Fruit fly (Drosophila melanogaster) whole organism, embryonic: ENCODE measurements around the gene SREBP.
"Not testable (repeated sequence)": the region's sequence is repeated elsewhere in the genome, so short reads cannot be mapped to it uniquely, and the experiment has no call there.

Source experiments
- Ada2b ChIP-seq: fragments of 200-800 bp; sonication (Bioruptor generic); IDR thresholded peaks from 2 replicates; pipeline ENCODE4 v1.3.6; 2022; ENCODE audit warnings: missing biosample characterization, missing genetic modification characterization
- Adf1 ChIP-seq: fragments of 200-800 bp; sonication (Bioruptor generic); IDR thresholded peaks from 2 replicates; pipeline ENCODE4 v1.3.6; 2022; ENCODE audit warnings: missing biosample characterization, missing genetic modification characterization
- Aef1 ChIP-seq: fragments of 200-800 bp; sonication (Bioruptor generic); IDR thresholded peaks from 3 replicates; pipeline ENCODE4 v1.3.6; 2022; ENCODE audit warnings: missing biosample characterization, missing genetic modification characterization
- CG10267 ChIP-seq: fragments of 200-800 bp; sonication (Bioruptor generic); optimal IDR thresholded peaks from 2 replicates; lab custom pipeline; 2018; ENCODE audit warnings: missing biosample characterization, mild to moderate bottlenecking, missing genetic modification characterization, moderate library complexity
- CG10565 ChIP-seq: fragments of 200-800 bp; sonication (Bioruptor generic); optimal IDR thresholded peaks from 3 replicates; lab custom pipeline; 2016; ENCODE audit warnings: missing biosample characterization, mild to moderate bottlenecking, missing genetic modification characterization
- CG10959 ChIP-seq: fragments of 200-800 bp; sonication (Bioruptor generic); IDR thresholded peaks from 2 replicates; pipeline ENCODE4 v1.3.6; 2022; ENCODE audit warnings: missing biosample characterization, missing genetic modification characterization
- CG12744 ChIP-seq: fragments of 200-800 bp; sonication (Bioruptor generic); optimal IDR thresholded peaks from 2 replicates; lab custom pipeline; 2016; ENCODE audit warnings: missing biosample characterization, missing genetic modification characterization
- CG13894 ChIP-seq: fragments of 200-800 bp; sonication (Bioruptor generic); optimal IDR thresholded peaks from 3 replicates; lab custom pipeline; 2018; ENCODE audit warnings: missing biosample characterization, mild to moderate bottlenecking, missing genetic modification characterization, moderate library complexity
- CG17568 ChIP-seq: fragments of 200-800 bp; sonication (Bioruptor generic); optimal IDR thresholded peaks from 2 replicates; lab custom pipeline; 2018; ENCODE audit warnings: missing biosample characterization, mild to moderate bottlenecking, missing genetic modification characterization, moderate library complexity
- CG2199 ChIP-seq: fragments of 200-800 bp; sonication (Bioruptor generic); IDR thresholded peaks from 3 replicates; pipeline ENCODE4 v1.3.6; 2022; ENCODE audit warnings: missing biosample characterization, missing genetic modification characterization
- CG31388 ChIP-seq: fragments of 200-800 bp; sonication (Bioruptor generic); optimal IDR thresholded peaks from 2 replicates; lab custom pipeline; 2016; ENCODE audit warnings: missing biosample characterization, missing genetic modification characterization
- CG32767 ChIP-seq: fragments of 200-800 bp; sonication (Bioruptor generic); IDR thresholded peaks from 2 replicates; pipeline ENCODE4 v1.3.6; 2022; ENCODE audit warnings: missing biosample characterization, missing genetic modification characterization
- CG32772 ChIP-seq: fragments of 200-800 bp; sonication (Bioruptor generic); IDR thresholded peaks from 2 replicates; pipeline ENCODE4 v1.3.6; 2022; ENCODE audit warnings: missing biosample characterization, missing genetic modification characterization
- CG3838 ChIP-seq: fragments of 200-800 bp; sonication (Bioruptor generic); optimal IDR thresholded peaks from 3 replicates; lab custom pipeline; 2016; ENCODE audit warnings: missing biosample characterization, missing genetic modification characterization
- CG4360 ChIP-seq: fragments of 200-800 bp; sonication (Bioruptor generic); IDR thresholded peaks from 2 replicates; pipeline ENCODE4 v1.3.6; 2022; ENCODE audit warnings: missing biosample characterization, missing genetic modification characterization
- CG6765 ChIP-seq: fragments of 200-800 bp; sonication (Bioruptor generic); optimal IDR thresholded peaks from 3 replicates; lab custom pipeline; 2017; ENCODE audit warnings: missing biosample characterization, mild to moderate bottlenecking, missing genetic modification characterization
- CG8281 ChIP-seq: fragments of 200-800 bp; sonication (Bioruptor generic); optimal IDR thresholded peaks from 2 replicates; lab custom pipeline; 2018; ENCODE audit warnings: missing biosample characterization, mild to moderate bottlenecking, missing genetic modification characterization, moderate library complexity
- Camta ChIP-seq: fragments of 200-800 bp; sonication (Bioruptor generic); optimal IDR thresholded peaks from 2 replicates; lab custom pipeline; 2016; ENCODE audit warnings: missing biosample characterization, missing genetic modification characterization
- Fer2 ChIP-seq: fragments of 200-800 bp; sonication (Bioruptor generic); optimal IDR thresholded peaks from 2 replicates; lab custom pipeline; 2018; ENCODE audit warnings: missing biosample characterization, mild to moderate bottlenecking, missing genetic modification characterization, moderate library complexity
- Gsc ChIP-seq: fragments of 200-800 bp; sonication (Bioruptor generic); IDR thresholded peaks from 2 replicates; pipeline ENCODE4 v1.3.6; 2022; ENCODE audit warnings: missing biosample characterization, missing genetic modification characterization
- H15 ChIP-seq: fragments of 200-800 bp; sonication (Bioruptor generic); IDR thresholded peaks from 3 replicates; pipeline ENCODE4 v1.3.6; 2022; ENCODE audit warnings: missing biosample characterization, missing genetic modification characterization
- Hmr ChIP-seq: fragments of 200-800 bp; sonication (Bioruptor generic); optimal IDR thresholded peaks from 3 replicates; lab custom pipeline; 2017; ENCODE audit warnings: mild to moderate bottlenecking, missing biosample characterization, missing genetic modification reagents, missing genetic modification characterization
- Med ChIP-seq: fragments of 200-800 bp; sonication (Bioruptor generic); peaks from one replicate; lab custom pipeline; 2016; ENCODE audit warnings: missing biosample characterization, missing genetic modification characterization, mild to moderate bottlenecking, inconsistent platforms, moderate library complexity
- Sry-β ChIP-seq: fragments of 200-800 bp; sonication (Bioruptor generic); optimal IDR thresholded peaks from 2 replicates; lab custom pipeline; 2018; ENCODE audit warnings: missing biosample characterization, mild to moderate bottlenecking, missing genetic modification characterization, moderate library complexity
- TFAM ChIP-seq: fragments of 200-800 bp; sonication (Bioruptor generic); optimal IDR thresholded peaks from 2 replicates; lab custom pipeline; 2017; ENCODE audit warnings: missing biosample characterization, missing genetic modification characterization, inconsistent platforms
- ara ChIP-seq: fragments of 200-800 bp; sonication (Bioruptor generic); IDR thresholded peaks from 2 replicates; pipeline ENCODE4 v1.3.6; 2022; ENCODE audit warnings: missing biosample characterization, missing genetic modification characterization
- br ChIP-seq: fragments of >200 bp; optimal IDR thresholded peaks from 2 replicates; lab custom pipeline; 2017
- bsh ChIP-seq, 2 experiments: fragments of 200-800 bp; sonication (Bioruptor generic); optimal IDR thresholded peaks; 2 replicates each; lab custom pipeline; 2017 to 2018; ENCODE audit warnings: mild to moderate bottlenecking in 2 of 2, missing biosample characterization in 2 of 2, missing genetic modification characterization in 2 of 2, moderate library complexity in 1 of 2
- cas ChIP-seq: fragments of 200-800 bp; sonication (Bioruptor generic); IDR thresholded peaks from 2 replicates; pipeline ENCODE4 v1.3.6; 2022; ENCODE audit warnings: missing biosample characterization, missing genetic modification characterization
- chm ChIP-seq: fragments of 200-800 bp; sonication (Bioruptor generic); IDR thresholded peaks from 2 replicates; pipeline ENCODE4 v1.3.6; 2022; ENCODE audit warnings: missing biosample characterization, missing genetic modification characterization
- da ChIP-seq: fragments of 200-800 bp; sonication (Bioruptor generic); optimal IDR thresholded peaks from 2 replicates; lab custom pipeline; 2016; ENCODE audit warnings: missing biosample characterization, missing genetic modification characterization
- dpn ChIP-seq, 2 experiments: fragments of 200-800 bp; sonication (Bioruptor generic); optimal IDR thresholded peaks; 3 replicates each; lab custom pipeline; 2016; ENCODE audit warnings: missing biosample characterization in 2 of 2, missing genetic modification characterization in 2 of 2
- emc ChIP-seq: fragments of 200-800 bp; sonication (Bioruptor generic); optimal IDR thresholded peaks from 2 replicates; lab custom pipeline; 2016; ENCODE audit warnings: missing biosample characterization, missing genetic modification characterization
- eve ChIP-seq, 2 experiments: fragments of >200 bp; optimal IDR thresholded peaks; 2 replicates each; lab custom pipeline; 2017; ENCODE audit warnings: missing biosample characterization in 2 of 2, missing genetic modification characterization in 2 of 2
- fd64A ChIP-seq: fragments of 200-800 bp; sonication (Bioruptor generic); optimal IDR thresholded peaks from 3 replicates; lab custom pipeline; 2018; ENCODE audit warnings: missing biosample characterization, mild to moderate bottlenecking, missing genetic modification characterization
- gcm2 ChIP-seq: fragments of 200-800 bp; sonication (Bioruptor generic); optimal IDR thresholded peaks from 2 replicates; lab custom pipeline; 2016; ENCODE audit warnings: missing biosample characterization, missing genetic modification characterization
- klu ChIP-seq: fragments of 200-800 bp; sonication (Bioruptor generic); IDR thresholded peaks from 2 replicates; pipeline ENCODE4 v1.3.6; 2022; ENCODE audit warnings: missing biosample characterization, missing genetic modification characterization
- lov ChIP-seq, 2 experiments: fragments of 200-800 bp in 1 of 2; fragments of >200 bp in 1 of 2; sonication (Bioruptor generic) in 1 of 2; IDR thresholded peaks in 1 of 2; optimal IDR thresholded peaks in 1 of 2; 2 replicates in 1 of 2; 3 replicates in 1 of 2; pipeline versions ENCODE4 v1.3.6 to Lab custom; 2017 to 2022; ENCODE audit warnings: missing biosample characterization in 1 of 2, missing genetic modification characterization in 1 of 2
- maf-S ChIP-seq: fragments of 200-800 bp; sonication (Bioruptor generic); optimal IDR thresholded peaks from 2 replicates; lab custom pipeline; 2016; ENCODE audit warnings: missing biosample characterization, missing genetic modification characterization
- onecut ChIP-seq: fragments of 200-800 bp; sonication (Bioruptor generic); IDR thresholded peaks from 2 replicates; pipeline ENCODE4 v1.3.6; 2022; ENCODE audit warnings: missing biosample characterization, missing genetic modification characterization
- sens ChIP-seq: fragments of 200-800 bp; sonication (Bioruptor generic); peaks from one replicate; lab custom pipeline; 2016; ENCODE audit warnings: missing biosample characterization, missing genetic modification characterization
- stwl ChIP-seq: fragments of 200-800 bp; sonication (Bioruptor generic); optimal IDR thresholded peaks from 3 replicates; lab custom pipeline; 2018; ENCODE audit warnings: missing biosample characterization, mild to moderate bottlenecking, missing genetic modification characterization, moderate library complexity
- sug ChIP-seq: fragments of 200-800 bp; optimal IDR thresholded peaks from 2 replicates; lab custom pipeline; 2019; ENCODE audit warnings: missing biosample characterization, mild to moderate bottlenecking, missing genetic modification characterization, moderate library complexity
- tll ChIP-seq, 2 experiments: fragments of 200-800 bp in 1 of 2; fragments of >200 bp in 1 of 2; sonication (Bioruptor generic) in 1 of 2; optimal IDR thresholded peaks; 2 replicates each; lab custom pipeline; 2017 to 2019; ENCODE audit warnings: missing biosample characterization in 2 of 2, missing genetic modification characterization in 2 of 2, mild to moderate bottlenecking in 1 of 2, moderate library complexity in 1 of 2
- tna ChIP-seq: fragments of 200-800 bp; sonication (Bioruptor generic); IDR thresholded peaks from 2 replicates; pipeline ENCODE4 v1.3.6; 2022; ENCODE audit warnings: missing biosample characterization, missing genetic modification characterization; ENCODE audit not compliant: partially characterized antibody
- tx ChIP-seq: fragments of 200-800 bp; sonication (Bioruptor generic); optimal IDR thresholded peaks from 2 replicates; lab custom pipeline; 2016; ENCODE audit warnings: missing biosample characterization, missing genetic modification characterization
- yki ChIP-seq: fragments of >200 bp; optimal IDR thresholded peaks from 3 replicates; lab custom pipeline; 2018

Gene SREBP

DNA sequence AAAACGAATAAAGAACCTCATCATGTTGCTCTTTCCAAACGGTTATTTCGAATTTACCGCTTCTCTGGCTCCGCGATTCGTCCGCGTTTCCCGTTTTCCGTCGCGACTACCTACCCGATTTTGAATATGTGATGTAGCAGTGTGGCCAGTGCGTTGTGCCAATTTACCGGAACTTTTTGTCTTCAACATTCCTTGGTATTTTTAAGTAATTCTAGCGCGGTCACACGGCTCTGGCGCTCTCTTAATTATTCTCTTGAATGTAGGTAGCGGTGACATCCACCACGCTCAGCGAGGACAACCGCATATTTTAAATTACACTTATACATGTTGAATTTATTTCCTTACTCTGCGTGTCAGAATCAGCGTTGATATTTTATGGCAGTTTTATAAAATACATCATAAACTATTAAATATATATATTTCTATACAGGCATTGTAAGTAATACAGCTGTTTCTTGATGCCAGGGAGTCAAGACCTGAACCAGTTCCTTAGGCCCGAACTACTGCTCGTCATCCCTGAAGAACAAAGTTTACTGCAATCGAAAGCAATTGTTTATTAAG lies at the start of gene SREBP, which contains the start of the genes CG42637 and Gyc76C (continued):
- TF ChIP-seq cas (GFP tag; lab: Robert Waterston, UW) (no peak), chm (peak; percentile 81), klu (no peak), CG8281 (tag; lab: Kevin White, UChicago) (no peak), Adf1 (GFP tag; lab: Robert Waterston, UW) (peak; percentile 25; the same call in 1 of the 2 replicates), Camta (GFP tag; lab: Kevin White, UChicago) (no peak), CG17568 (GFP tag; lab: Kevin White, UChicago) (no peak), TFAM (GFP tag; lab: Kevin White, UChicago) (no peak), br (lab: Kevin White, UChicago) (no peak), CG6765 (peak; percentile 1), dpn (GFP tag; optimal IDR thresholded peaks at IDR 0.05; lab: Kevin White, UChicago) (no peak), CG13894 (tag; lab: Kevin White, UChicago) (peak; percentile 64), CG32772 (GFP tag; lab: Robert Waterston, UW) (no peak), tll (GFP tag; optimal IDR thresholded peaks at IDR 0.05; lab: Kevin White, UChicago) (no peak), CG12744 (GFP tag; lab: Kevin White, UChicago) (no peak), Gsc (no peak), gcm2 (GFP tag; lab: Kevin White, UChicago) (no peak), CG4360 (GFP tag; lab: Robert Waterston, UW) (no peak), Fer2 (tag; lab: Kevin White, UChicago) (no peak), onecut (no peak), lov (optimal IDR thresholded peaks at IDR 0.05; lab: Kevin White, UChicago) (no peak), lov (GFP tag; IDR thresholded peaks at IDR 0.05; lab: Robert Waterston, UW) (no peak), Ada2b (no peak), CG31388 (no peak), yki (lab: Kevin White, UChicago) (no peak), ara (GFP tag; lab: Robert Waterston, UW) (no peak), fd64A (GFP tag; lab: Kevin White, UChicago) (no peak), CG10565 (GFP tag; lab: Kevin White, UChicago) (no peak), CG10959 (GFP tag; lab: Robert Waterston, UW) (no peak), Hmr (peak; percentile 69)

DNA sequence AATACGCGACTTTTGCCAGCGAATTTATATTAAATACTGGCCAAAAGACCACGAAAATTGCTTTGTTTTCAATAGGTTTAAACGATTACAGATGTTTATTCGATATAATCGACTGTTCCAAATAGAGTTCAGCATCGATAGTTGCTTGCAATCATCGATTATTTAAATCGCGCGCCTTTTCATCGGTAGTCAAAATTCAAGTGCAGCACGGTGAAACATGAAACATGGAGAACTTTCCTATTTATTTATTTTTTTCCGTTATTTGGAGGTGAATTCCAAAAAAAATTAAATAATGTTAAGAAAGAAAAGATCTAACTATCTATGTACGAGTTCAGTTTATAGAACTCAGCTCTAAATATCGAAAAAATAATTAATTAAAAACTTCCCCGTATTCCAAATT lies 44.1 kb upstream of the SREBP start, which contains the start of gene CG42638:
Gene CG42638 (minus strand): TSS at position 101 of the 400 bp plus-strand sequence.
- TF ChIP-seq CG32767; Aef1; maf-S (GFP tag; lab: Kevin White, UChicago): not testable (repeated sequence)

DNA sequence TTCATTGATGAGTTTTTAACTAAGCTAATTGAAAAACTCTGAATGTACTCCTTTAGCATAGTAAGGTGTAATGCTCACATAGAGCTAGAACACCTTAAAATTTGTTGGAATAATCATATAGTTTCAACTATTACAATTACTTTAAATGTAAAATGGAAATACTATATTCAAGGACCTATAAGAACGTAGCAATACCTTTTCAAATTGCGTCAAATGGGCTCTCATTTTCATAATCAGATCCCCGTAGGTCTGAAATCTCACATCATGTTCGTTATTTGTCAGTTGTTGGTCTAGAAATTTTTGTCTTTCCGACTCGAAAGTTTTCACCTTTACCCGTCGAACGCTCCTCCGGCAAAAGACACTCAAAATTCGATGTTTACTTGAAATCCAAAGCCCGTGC lies 33.6 kb upstream of the SREBP start, which contains the start of gene Vtld:
Gene Vtld (plus strand): TSS at position 301 of the 400 bp plus-strand sequence.
- TF ChIP-seq sens (GFP tag; lab: Kevin White, UChicago); emc (GFP tag; lab: Kevin White, UChicago); stwl (tag; lab: Kevin White, UChicago): not testable (repeated sequence)

DNA sequence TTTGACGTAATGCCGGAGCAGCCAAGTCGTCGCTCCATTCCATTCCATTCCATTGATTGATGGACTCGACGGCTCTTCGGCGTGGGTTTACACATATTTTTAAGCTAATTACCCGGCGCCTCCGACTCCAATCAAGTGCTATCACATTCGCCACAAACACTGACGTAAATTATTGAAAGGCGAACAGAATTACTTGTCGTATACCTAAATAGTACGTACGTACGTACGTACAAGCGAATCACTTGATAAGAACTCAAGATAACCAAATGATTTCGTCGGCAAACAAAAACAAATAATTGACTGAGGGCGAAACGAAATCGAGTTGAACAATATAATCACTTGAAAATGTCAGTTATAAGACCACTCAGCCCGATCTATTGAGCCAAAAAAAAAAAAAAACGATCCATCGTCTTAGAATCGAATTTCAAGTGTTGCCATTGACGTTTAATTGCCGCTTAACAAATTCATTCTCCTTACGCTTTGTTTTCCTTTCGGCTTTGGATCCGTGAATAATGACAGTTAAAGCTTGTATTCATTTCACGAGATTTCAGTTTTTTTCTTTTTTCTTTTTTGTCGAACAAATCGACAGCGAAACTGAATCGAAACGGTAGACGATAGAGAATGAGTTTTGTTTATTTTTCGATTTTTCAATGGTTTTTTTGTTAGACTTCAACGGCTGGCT lies 16.3 kb upstream of the SREBP start:
- TF ChIP-seq tna (GFP tag; lab: Robert Waterston, UW) (no peak), CG2199 (GFP tag; lab: Robert Waterston, UW) (0 out of 3 replicates have a peak, but pooled peaks have one; percentile 18), Sry-β (GFP tag; lab: Kevin White, UChicago) (no peak), bsh (GFP tag; optimal IDR thresholded peaks at IDR 0.05; lab: Kevin White, UChicago) (no peak), tx (no peak), sug (tag; lab: Kevin White, UChicago) (peak; percentile 79), eve (GFP tag; optimal IDR thresholded peaks at IDR 0.05; lab: Kevin White, UChicago) (peak in 1 of 2 experiments; percentile 68), CG3838 (GFP tag; lab: Kevin White, UChicago) (no peak), da (GFP tag; lab: Kevin White, UChicago) (no peak), CG10267 (tag; lab: Kevin White, UChicago) (no peak), H15 (no peak), Med (GFP tag; lab: Kevin White, UChicago) (no peak)
